Worm (Caenorhabditis elegans): ENCODE measurements around the gene F10E9.4.

F10E9.4 gene

ce11 chrIII:8319100-8319499, 10.8 kb downstream of the F10E9.4 start, which contains the start of gene F10E9.11 (continued):
- TF ChIP-seq lin-14 (GFP tag; optimal IDR thresholded peaks at IDR 0.05) (peak; percentile 85), nhr-85 (tag) (peak; percentile 96), nhr-77 (tag; optimal IDR thresholded peaks at IDR 0.05) (peak; percentile 36), C16A3.4 (tag; optimal IDR thresholded peaks at IDR 0.05) (peak; percentile 81), rnt-1 (tag; optimal IDR thresholded peaks at IDR 0.05) (peak; percentile 98), dpl-1 (GFP tag; optimal IDR thresholded peaks at IDR 0.05) (peak; percentile 96), snpc-4 (tag; optimal IDR thresholded peaks at IDR 0.05) (peak; percentile 51), dsc-1 (tag; optimal IDR thresholded peaks at IDR 0.05) (peak; percentile 92), pqm-1 (tag; optimal IDR thresholded peaks at IDR 0.05) (no peak), C04F5.9 (tag; optimal IDR thresholded peaks at IDR 0.05) (peak; percentile 74), elt-3 (tag; optimal IDR thresholded peaks at IDR 0.05) (peak in 3 of 6 experiments; percentile 25 to 52 (median 28)), hpl-2 (GFP tag; optimal IDR thresholded peaks at IDR 0.05) (no peak), ceh-90 (tag; optimal IDR thresholded peaks at IDR 0.05) (peak; percentile 92), jun-1 (tag; optimal IDR thresholded peaks at IDR 0.05) (peak; percentile 76), pag-3 (tag; optimal IDR thresholded peaks at IDR 0.05; ENCODE audit: borderline replicate concordance, insufficient read depth) (no peak), skn-1 (tag; optimal IDR thresholded peaks at IDR 0.05) (peak; percentile 76), unc-98 (GFP tag; IDR thresholded peaks at IDR 0.05) (peak; percentile 76), unc-86 (tag; optimal IDR thresholded peaks at IDR 0.05) (peak; percentile 74), ceh-8 (GFP tag; optimal IDR thresholded peaks at IDR 0.05) (peak; percentile 45), tlp-1 (tag; optimal IDR thresholded peaks at IDR 0.05) (no peak), irx-1 (tag; optimal IDR thresholded peaks at IDR 0.05) (peak; percentile 91), fkh-10 (GFP tag; optimal IDR thresholded peaks at IDR 0.05) (peak; percentile 26), F16B12.6 (tag; optimal IDR thresholded peaks at IDR 0.05) (peak; percentile 67), pax-3 (tag; optimal IDR thresholded peaks at IDR 0.05) (peak; percentile 88), mab-9 (GFP tag; IDR thresholded peaks at IDR 0.05) (no peak), nhr-84 (tag; optimal IDR thresholded peaks at IDR 0.05) (no peak), unc-30 (tag; optimal IDR thresholded peaks at IDR 0.05) (no peak), lin-39 (tag; optimal IDR thresholded peaks at IDR 0.05) (peak; percentile 49), nhr-90 (tag; optimal IDR thresholded peaks at IDR 0.05; ENCODE audit: poor library complexity) (peak; percentile 93), Y116A8C.19 (tag; optimal IDR thresholded peaks at IDR 0.05; ENCODE audit: borderline replicate concordance) (peak; percentile 57), ama-1 (optimal IDR thresholded peaks at IDR 0.05) (peak; percentile 62), alr-1 (tag; optimal IDR thresholded peaks at IDR 0.05; ENCODE audit: borderline replicate concordance) (no peak), snu-23 (GFP tag; optimal IDR thresholded peaks at IDR 0.05) (peak; percentile 91), blmp-1 (tag; optimal IDR thresholded peaks at IDR 0.05) (peak; percentile 69), zag-1 (tag; optimal IDR thresholded peaks at IDR 0.05) (no peak), egl-13 (tag; optimal IDR thresholded peaks at IDR 0.05) (peak; percentile 82), nhr-11 (tag; optimal IDR thresholded peaks at IDR 0.05) (no peak), swsn-7 (tag; optimal IDR thresholded peaks at IDR 0.05) (peak; percentile 85), fkh-4 (tag; optimal IDR thresholded peaks at IDR 0.05; ENCODE audit: borderline replicate concordance) (peak; percentile 96), ceh-88 (GFP tag; IDR thresholded peaks at IDR 0.05) (peak; percentile 53; the same call in 1 of the 2 replicates), lin-13 (GFP tag; optimal IDR thresholded peaks at IDR 0.05) (peak; percentile 75), nhr-12 (tag; optimal IDR thresholded peaks at IDR 0.05) (no peak), nhr-19 (GFP tag; conservative IDR thresholded peaks at IDR 0.05) (peak; percentile 84), elt-2 (tag; optimal IDR thresholded peaks at IDR 0.05) (peak; percentile 9), xbp-1 (tag; optimal IDR thresholded peaks at IDR 0.05) (peak; percentile 85), isw-1 (GFP tag; IDR thresholded peaks at IDR 0.05) (peak; percentile 76), ceh-63 (GFP tag; optimal IDR thresholded peaks at IDR 0.05) (no peak), ztf-4 (tag; optimal IDR thresholded peaks at IDR 0.05) (peak; percentile 57), fos-1 (tag; optimal IDR thresholded peaks at IDR 0.05) (peak; percentile 30), ces-1 (GFP tag; optimal IDR thresholded peaks at IDR 0.05) (no peak), mep-1 (tag; optimal IDR thresholded peaks at IDR 0.05) (peak; percentile 95), egl-27 (tag; optimal IDR thresholded peaks at IDR 0.05) (no peak)
